Fruit fly (Drosophila melanogaster): ENCODE measurements around the gene CG14565.

DNA sequence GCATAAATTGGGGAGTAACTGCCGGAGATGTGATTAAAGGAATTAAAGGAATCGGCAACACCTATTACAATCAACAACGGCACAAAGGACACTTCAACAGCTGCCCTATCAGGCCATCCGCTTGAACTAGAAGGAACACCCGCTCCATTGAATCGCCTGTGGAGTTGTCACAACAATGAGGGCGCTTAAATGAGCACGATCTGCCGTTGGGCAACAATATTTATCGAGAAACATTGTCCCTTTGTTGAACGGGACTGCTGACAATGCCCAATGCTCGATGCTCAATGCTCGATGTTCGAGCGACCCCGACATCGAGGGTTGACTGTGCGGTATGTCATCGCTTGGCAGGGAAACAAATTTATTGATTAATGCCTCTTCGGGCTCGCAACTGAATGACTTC lies 43.8 kb upstream of the CG14565 start:
- TF ChIP-seq CG33017 (tag; optimal IDR thresholded peaks at IDR 0.05) (no peak), bab1 (GFP tag; optimal IDR thresholded peaks at IDR 0.05) (no peak), kay (GFP tag; ENCODE audit: borderline replicate concordance) (no peak), CG7045 (GFP tag; optimal IDR thresholded peaks at IDR 0.05) (no peak), pad (GFP tag; optimal IDR thresholded peaks at IDR 0.05) (no peak), CG5204 (GFP tag; optimal IDR thresholded peaks at IDR 0.05) (no peak)

All from whole organism, adult.